Fruit fly (Drosophila melanogaster) whole organism, adult: Measurements from ENCODE around the gene qtc.
A peak's percentile ranks its signal among the peaks of the same experiment; 100 is the strongest.

Experiments
- CG11617 ChIP-seq: fragments of 200-800 bp; sonication (Bioruptor generic); optimal IDR thresholded peaks from 2 replicates; lab custom pipeline; 2017; ENCODE audit warnings: mild to moderate bottlenecking, missing biosample characterization, missing genetic modification reagents, missing genetic modification characterization
- CG12768 ChIP-seq: fragments of 200-800 bp; sonication (Bioruptor generic); optimal IDR thresholded peaks from 2 replicates; lab custom pipeline; 2017; ENCODE audit warnings: missing biosample characterization, missing genetic modification characterization, mild to moderate bottlenecking, moderate library complexity, missing genetic modification reagents
- CG14711 ChIP-seq: fragments of 200-800 bp; sonication (Bioruptor generic); optimal IDR thresholded peaks from 2 replicates; lab custom pipeline; 2018; ENCODE audit warnings: missing biosample characterization, mild to moderate bottlenecking, missing genetic modification characterization, moderate library complexity
- CG1620 ChIP-seq: fragments of 200-800 bp; sonication (Bioruptor generic); optimal IDR thresholded peaks from 2 replicates; lab custom pipeline; 2016; ENCODE audit warnings: missing biosample characterization, missing genetic modification characterization
- CG33017 ChIP-seq: fragments of 200-800 bp; sonication (Bioruptor generic); optimal IDR thresholded peaks from 2 replicates; lab custom pipeline; 2018; ENCODE audit warnings: missing biosample characterization, mild to moderate bottlenecking, missing genetic modification characterization, moderate library complexity
- CG5204 ChIP-seq: fragments of 200-800 bp; sonication (Bioruptor generic); optimal IDR thresholded peaks from 2 replicates; lab custom pipeline; 2016; ENCODE audit warnings: missing biosample characterization, missing genetic modification characterization
- CG7045 ChIP-seq: fragments of 200-800 bp; sonication (Bioruptor generic); optimal IDR thresholded peaks from 2 replicates; lab custom pipeline; 2017; ENCODE audit warnings: missing biosample characterization, mild to moderate bottlenecking, missing genetic modification characterization
- CG7101 ChIP-seq: fragments of 200-800 bp; sonication (Bioruptor generic); optimal IDR thresholded peaks from 2 replicates; lab custom pipeline; 2018; ENCODE audit warnings: missing biosample characterization, mild to moderate bottlenecking, missing genetic modification characterization, moderate library complexity
- Clk ChIP-seq: fragments of 200-800 bp; sonication (Bioruptor generic); optimal IDR thresholded peaks from 2 replicates; lab custom pipeline; 2017; ENCODE audit warnings: missing biosample characterization, missing genetic modification characterization
- Crg-1 ChIP-seq: fragments of 200-800 bp; sonication (Bioruptor generic); optimal IDR thresholded peaks from 2 replicates; lab custom pipeline; 2016; ENCODE audit warnings: missing biosample characterization, missing genetic modification characterization
- Hr96 ChIP-seq: fragments of 200-800 bp; sonication (Bioruptor generic); optimal IDR thresholded peaks from 2 replicates; lab custom pipeline; 2016; ENCODE audit warnings: missing biosample characterization, missing genetic modification characterization
- Mnt ChIP-seq: fragments of 200-800 bp; sonication (Bioruptor generic); optimal IDR thresholded peaks from 2 replicates; lab custom pipeline; 2016; ENCODE audit warnings: missing biosample characterization, mild to moderate bottlenecking, missing genetic modification characterization
- bab1 ChIP-seq: fragments of 200-800 bp; sonication (Bioruptor generic); optimal IDR thresholded peaks from 3 replicates; lab custom pipeline; 2019; ENCODE audit warnings: missing biosample characterization, mild to moderate bottlenecking, missing genetic modification characterization, moderate library complexity
- cic ChIP-seq: fragments of 200-800 bp; sonication (Bioruptor generic); optimal IDR thresholded peaks from 2 replicates; lab custom pipeline; 2017; ENCODE audit warnings: missing biosample characterization, mild to moderate bottlenecking, missing genetic modification characterization, moderate library complexity
- cnc ChIP-seq, 2 experiments: fragments of >200 bp; optimal IDR thresholded peaks; 2 replicates each; lab custom pipeline; 2017
- kay ChIP-seq: fragments of 200-800 bp; sonication (Bioruptor generic); peaks from one replicate; lab custom pipeline; 2016; ENCODE audit warnings: missing biosample characterization, missing genetic modification characterization, borderline replicate concordance
- ovo ChIP-seq: fragments of 200-800 bp; sonication (Bioruptor generic); optimal IDR thresholded peaks from 2 replicates; lab custom pipeline; 2016; ENCODE audit warnings: missing biosample characterization, missing genetic modification characterization
- tj ChIP-seq: fragments of 200-800 bp; sonication (Bioruptor generic); optimal IDR thresholded peaks from 3 replicates; lab custom pipeline; 2017; ENCODE audit warnings: missing biosample characterization, mild to moderate bottlenecking, missing genetic modification characterization, moderate library complexity
- toe ChIP-seq: fragments of 200-800 bp; sonication (Bioruptor generic); optimal IDR thresholded peaks from 2 replicates; lab custom pipeline; 2016; ENCODE audit warnings: missing biosample characterization, missing genetic modification characterization

qtc gene

dm6 chr2L:5113480-5114118 is 53.0 kb downstream of the qtc start:
- no peak for TF ChIP-seq CG11617 (GFP tag; lab: Kevin White, UChicago)
- TF ChIP-seq CG7101 (tag; lab: Kevin White, UChicago), result no peak
- TF ChIP-seq kay (GFP tag; lab: Kevin White, UChicago), result no peak

- TF ChIP-seq tj (GFP tag; lab: Kevin White, UChicago) (no peak), Hr96 (no peak), bab1 (no peak), CG33017 (tag; lab: Kevin White, UChicago) (no peak), ovo (no peak), CG5204 (GFP tag; lab: Kevin White, UChicago) (no peak), CG7045 (GFP tag; lab: Kevin White, UChicago) (no peak), cnc (optimal IDR thresholded peaks at IDR 0.05; lab: Kevin White, UChicago) (no peak), Crg-1 (GFP tag; lab: Kevin White, UChicago) (no peak)
Observed at dm6 chr2L:5114879-5115278, 54.3 kb downstream of the qtc start.

dm6 chr2L:5116489-5116888 is 55.9 kb downstream of the qtc start:
- TF ChIP-seq ovo, result no peak
- TF ChIP-seq CG1620 (GFP tag; lab: Kevin White, UChicago), result no peak
- no peak for TF ChIP-seq CG14711
- no peak for TF ChIP-seq Crg-1 (GFP tag; lab: Kevin White, UChicago)
- TF ChIP-seq CG33017 (tag; lab: Kevin White, UChicago), result no peak
- TF ChIP-seq cnc (optimal IDR thresholded peaks at IDR 0.05; lab: Kevin White, UChicago), result no peak
- TF ChIP-seq Hr96, result no peak
- TF ChIP-seq CG7101 (tag; lab: Kevin White, UChicago), result no peak
- no peak for TF ChIP-seq CG7045 (GFP tag; lab: Kevin White, UChicago)
- no peak for TF ChIP-seq CG5204 (GFP tag; lab: Kevin White, UChicago)
- no peak for TF ChIP-seq Clk (GFP tag; lab: Kevin White, UChicago)
- TF ChIP-seq Mnt (GFP tag; lab: Kevin White, UChicago), result no peak

- TF ChIP-seq cic (GFP tag; lab: Kevin White, UChicago) (peak; percentile 45), CG7045 (GFP tag; lab: Kevin White, UChicago) (peak; percentile 53), kay (GFP tag; lab: Kevin White, UChicago) (no peak), CG7101 (tag; lab: Kevin White, UChicago) (peak; percentile 38), Mnt (GFP tag; lab: Kevin White, UChicago) (no peak), CG5204 (GFP tag; lab: Kevin White, UChicago) (no peak), CG33017 (tag; lab: Kevin White, UChicago) (peak; percentile 17), CG11617 (GFP tag; lab: Kevin White, UChicago) (peak; percentile 48), Crg-1 (GFP tag; lab: Kevin White, UChicago) (peak; percentile 28)
Observed at dm6 chr2L:5117054-5117453, 56.4 kb downstream of the qtc start.

- TF ChIP-seq CG7045 (GFP tag; lab: Kevin White, UChicago), result no peak
- TF ChIP-seq Crg-1 (GFP tag; lab: Kevin White, UChicago), result no peak
- no peak for TF ChIP-seq CG14711
- no peak for TF ChIP-seq CG33017 (tag; lab: Kevin White, UChicago)
- TF ChIP-seq CG12768 (GFP tag; lab: Kevin White, UChicago), result no peak
- TF ChIP-seq CG11617 (GFP tag; lab: Kevin White, UChicago), result no peak
- TF ChIP-seq CG1620 (GFP tag; lab: Kevin White, UChicago), result no peak
- no peak for TF ChIP-seq cic (GFP tag; lab: Kevin White, UChicago)
- no peak for TF ChIP-seq cnc (optimal IDR thresholded peaks at IDR 0.05; lab: Kevin White, UChicago)
- no peak for TF ChIP-seq CG5204 (GFP tag; lab: Kevin White, UChicago)
- TF ChIP-seq bab1, result no peak
- TF ChIP-seq toe (GFP tag; lab: Kevin White, UChicago), result no peak
- no peak for TF ChIP-seq Mnt (GFP tag; lab: Kevin White, UChicago)
- TF ChIP-seq tj (GFP tag; lab: Kevin White, UChicago), result no peak
- no peak for TF ChIP-seq Hr96
- no peak for TF ChIP-seq CG7101 (tag; lab: Kevin White, UChicago)
- TF ChIP-seq Clk (GFP tag; lab: Kevin White, UChicago), result no peak
- no peak for TF ChIP-seq kay (GFP tag; lab: Kevin White, UChicago)
- TF ChIP-seq ovo, result no peak
Observed at dm6 chr2L:5119640-5120039, 59.0 kb downstream of the qtc start.
